Fruit fly (Drosophila melanogaster) whole organism, wandering third instar larva: ENCODE results near the gene CG13113.

ENCODE experiments used
- Abd-B ChIP-seq: fragments of >200 bp; optimal IDR thresholded peaks from 2 replicates; lab custom pipeline; 2017; ENCODE audit warnings: missing biosample characterization, missing genetic modification characterization
- CG32264 ChIP-seq: fragments of 200-800 bp; sonication (Bioruptor generic); optimal IDR thresholded peaks from 2 replicates; lab custom pipeline; 2016; ENCODE audit warnings: missing biosample characterization, missing genetic modification characterization
- Dfd ChIP-seq: fragments of >200 bp; optimal IDR thresholded peaks from 2 replicates; lab custom pipeline; 2017; ENCODE audit warnings: missing biosample characterization, missing genetic modification characterization
- Dif ChIP-seq: fragments of 200-275, 200-300 bp; sonication (Bioruptor generic); optimal IDR thresholded peaks from 2 replicates; lab custom pipeline; 2018; ENCODE audit warnings: missing biosample characterization, missing genetic modification characterization; ENCODE audit not compliant: partially characterized antibody
- HLH106 ChIP-seq: fragments of 200-800 bp; optimal IDR thresholded peaks from 3 replicates; lab custom pipeline; 2019; ENCODE audit warnings: missing biosample characterization, mild to moderate bottlenecking, missing genetic modification characterization, moderate library complexity
- Hnf4 ChIP-seq: fragments of 200-800 bp; sonication (Bioruptor generic); optimal IDR thresholded peaks from 2 replicates; lab custom pipeline; 2016; ENCODE audit warnings: missing biosample characterization, mild to moderate bottlenecking, missing genetic modification characterization
- Hr78 ChIP-seq: fragments of >200 bp; optimal IDR thresholded peaks from 2 replicates; lab custom pipeline; 2017; ENCODE audit warnings: missing biosample characterization, missing genetic modification characterization
- Hr83 ChIP-seq: fragments of 200-300 bp; sonication (Bioruptor generic); optimal IDR thresholded peaks from 2 replicates; lab custom pipeline; 2016; ENCODE audit warnings: missing biosample characterization, mild to moderate bottlenecking, missing genetic modification characterization, moderate library complexity; ENCODE audit not compliant: poor library complexity, severe bottlenecking
- Jra ChIP-seq: sonication (Bioruptor generic); optimal IDR thresholded peaks from 2 replicates; lab custom pipeline; 2016; ENCODE audit warnings: missing biosample characterization, missing genetic modification characterization
- Mio ChIP-seq: sonication (Bioruptor generic); optimal IDR thresholded peaks from 2 replicates; lab custom pipeline; 2016; ENCODE audit warnings: missing biosample characterization, missing genetic modification characterization
- Myc ChIP-seq: fragments of >200 bp; optimal IDR thresholded peaks from 2 replicates; lab custom pipeline; 2017
- OdsH ChIP-seq: fragments of 200-800 bp; sonication (Bioruptor generic); optimal IDR thresholded peaks from 2 replicates; lab custom pipeline; 2016; ENCODE audit warnings: missing biosample characterization, mild to moderate bottlenecking, missing genetic modification characterization
- Rel ChIP-seq, 2 experiments: fragments of 200-800 bp; sonication (Bioruptor generic) in 1 of 2; optimal IDR thresholded peaks; 2 replicates in 1 of 2; 3 replicates in 1 of 2; lab custom pipeline; 2016 to 2019; ENCODE audit warnings: mild to moderate bottlenecking in 2 of 2, missing biosample characterization in 2 of 2, missing genetic modification characterization in 2 of 2, moderate library complexity in 1 of 2
- Vsx2 ChIP-seq: fragments of 200-300, 225-300 bp; sonication (Bioruptor generic); optimal IDR thresholded peaks from 2 replicates; lab custom pipeline; 2018; ENCODE audit warnings: missing biosample characterization, missing genetic modification characterization; ENCODE audit not compliant: partially characterized antibody
- br ChIP-seq: fragments of 200-800 bp; sonication (Bioruptor generic); optimal IDR thresholded peaks from 2 replicates; lab custom pipeline; 2016; ENCODE audit warnings: missing biosample characterization, missing genetic modification characterization
- brk ChIP-seq: fragments of 200-800 bp; sonication (Bioruptor generic); optimal IDR thresholded peaks from 2 replicates; lab custom pipeline; 2016; ENCODE audit warnings: missing biosample characterization, mild to moderate bottlenecking, missing genetic modification characterization
- dl ChIP-seq, 2 experiments: fragments of 175-275, 200-275 bp in 1 of 2; fragments of 200-275 bp in 1 of 2; sonication (Bioruptor generic); optimal IDR thresholded peaks; lab custom pipeline; 2018; ENCODE audit warnings: mild to moderate bottlenecking in 2 of 2, missing biosample characterization in 2 of 2, missing genetic modification characterization in 2 of 2, moderate library complexity in 2 of 2; ENCODE audit not compliant: partially characterized antibody in 2 of 2, insufficient read depth in 1 of 2
- ey ChIP-seq: fragments of 200-800 bp; sonication (Bioruptor generic); optimal IDR thresholded peaks from 2 replicates; lab custom pipeline; 2016; ENCODE audit warnings: missing biosample characterization, missing genetic modification characterization
- foxo ChIP-seq, 2 experiments: fragments of 200-800 bp; sonication (Bioruptor generic); optimal IDR thresholded peaks; 2 replicates in 1 of 2; 3 replicates in 1 of 2; lab custom pipeline; 2016 to 2017; ENCODE audit warnings: missing biosample characterization in 2 of 2, missing genetic modification characterization in 2 of 2
- fru ChIP-seq: fragments of 200-800 bp; sonication (Bioruptor generic); optimal IDR thresholded peaks from 3 replicates; lab custom pipeline; 2016; ENCODE audit warnings: missing biosample characterization, mild to moderate bottlenecking, missing genetic modification characterization
- h ChIP-seq: fragments of 200-800 bp; sonication (Bioruptor generic); optimal IDR thresholded peaks from 3 replicates; lab custom pipeline; 2016; ENCODE audit warnings: missing biosample characterization, mild to moderate bottlenecking, missing genetic modification characterization
- jim ChIP-seq: fragments of 175-275, 200-325 bp; sonication (Bioruptor generic); optimal IDR thresholded peaks from 2 replicates; lab custom pipeline; 2016; ENCODE audit warnings: missing biosample characterization, mild to moderate bottlenecking, missing genetic modification characterization
- lola ChIP-seq: fragments of >200 bp; optimal IDR thresholded peaks from 2 replicates; lab custom pipeline; 2017; ENCODE audit warnings: missing biosample characterization, missing genetic modification characterization
- pan ChIP-seq: fragments of >200 bp; optimal IDR thresholded peaks from 2 replicates; lab custom pipeline; 2017
- psq ChIP-seq: fragments of 200-800 bp; sonication (Bioruptor generic); optimal IDR thresholded peaks from 3 replicates; lab custom pipeline; 2017; ENCODE audit warnings: missing biosample characterization, mild to moderate bottlenecking, missing genetic modification characterization, moderate library complexity
- rgr ChIP-seq: fragments of 200-800 bp; sonication (Bioruptor generic); optimal IDR thresholded peaks from 3 replicates; lab custom pipeline; 2016; ENCODE audit warnings: missing biosample characterization, mild to moderate bottlenecking, missing genetic modification characterization
- sv ChIP-seq: fragments of 200-800 bp; sonication (Bioruptor generic); optimal IDR thresholded peaks from 3 replicates; lab custom pipeline; 2016; ENCODE audit warnings: missing biosample characterization, missing genetic modification characterization
- tai ChIP-seq: sonication (Bioruptor generic); optimal IDR thresholded peaks from 2 replicates; lab custom pipeline; 2016; ENCODE audit warnings: missing biosample characterization, missing genetic modification characterization

The CG13113 gene

DNA sequence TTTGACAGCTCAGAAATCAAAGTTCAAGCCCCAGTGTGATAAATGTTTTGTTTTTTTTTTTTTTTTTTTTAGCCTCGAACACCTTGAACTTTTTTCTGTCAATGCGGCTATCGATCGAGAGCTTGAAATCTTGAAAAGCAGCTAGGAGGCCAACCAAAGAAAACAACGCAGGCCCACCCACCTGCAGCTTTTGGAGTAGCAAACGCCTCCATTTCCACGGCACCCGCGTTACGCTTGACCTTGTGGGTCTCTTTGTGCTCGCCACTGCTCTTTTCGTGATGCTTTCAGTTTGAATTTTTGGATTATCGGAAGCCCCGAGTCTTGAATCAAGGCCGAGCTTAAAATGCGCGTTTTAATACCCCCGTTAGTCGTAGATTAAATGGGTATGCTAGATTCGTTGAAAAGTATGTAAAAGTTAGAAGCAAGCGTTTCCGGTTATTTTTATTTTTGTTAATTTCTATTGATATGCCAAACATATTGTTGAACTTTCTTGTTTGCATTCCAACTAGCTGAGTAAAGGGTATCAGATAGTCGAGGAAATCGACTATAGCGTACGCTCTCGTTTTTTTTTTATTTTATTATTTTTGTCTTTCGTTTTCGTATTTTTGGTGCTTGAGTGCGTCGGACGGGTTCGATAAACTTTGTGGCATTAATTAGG, 41.1 kb upstream of the CG13113 start:
- TF ChIP-seq Rel (GFP tag; optimal IDR thresholded peaks at IDR 0.05; lab: Kevin White, UChicago) = no peak
- TF ChIP-seq Rel (tag; optimal IDR thresholded peaks at IDR 0.05; lab: Kevin White, UChicago) = peak; percentile 17
- TF ChIP-seq rgr (GFP tag; lab: Kevin White, UChicago) = peak; percentile 43
- no peak for TF ChIP-seq CG32264 (GFP tag; lab: Kevin White, UChicago)
- peak; percentile 12 for TF ChIP-seq brk (GFP tag; lab: Kevin White, UChicago)
- peak; percentile 11 for TF ChIP-seq br (GFP tag; lab: Kevin White, UChicago)
- TF ChIP-seq Hr83 (GFP tag; lab: Kevin White, UChicago) = no peak
- TF ChIP-seq foxo (GFP tag; optimal IDR thresholded peaks at IDR 0.05; lab: Kevin White, UChicago) = peak in 1 of 2 experiments; percentile 58
- peak; percentile 67 for TF ChIP-seq sv
- peak; percentile 26 for TF ChIP-seq psq (GFP tag; lab: Kevin White, UChicago)
- no peak for TF ChIP-seq Hr78 (GFP tag; lab: Kevin White, UChicago)
- TF ChIP-seq Hnf4 (GFP tag; lab: Kevin White, UChicago) = peak; percentile 0
- no peak for TF ChIP-seq Abd-B (GFP tag; lab: Kevin White, UChicago)
- peak; percentile 32 for TF ChIP-seq OdsH (GFP tag; lab: Kevin White, UChicago)
- no peak for TF ChIP-seq dl (GFP tag; optimal IDR thresholded peaks at IDR 0.05; lab: Kevin White, UChicago; ENCODE audit: insufficient read depth in 1 of 2, partially characterized antibody in 2 of 2)
- TF ChIP-seq Jra (GFP tag; lab: Kevin White, UChicago) = no peak
- no peak for TF ChIP-seq Dfd (GFP tag; lab: Kevin White, UChicago)
- TF ChIP-seq fru (GFP tag; lab: Kevin White, UChicago) = peak; percentile 5
- peak; percentile 39 for TF ChIP-seq ey
- TF ChIP-seq h (GFP tag; lab: Kevin White, UChicago) = peak; percentile 64

DNA sequence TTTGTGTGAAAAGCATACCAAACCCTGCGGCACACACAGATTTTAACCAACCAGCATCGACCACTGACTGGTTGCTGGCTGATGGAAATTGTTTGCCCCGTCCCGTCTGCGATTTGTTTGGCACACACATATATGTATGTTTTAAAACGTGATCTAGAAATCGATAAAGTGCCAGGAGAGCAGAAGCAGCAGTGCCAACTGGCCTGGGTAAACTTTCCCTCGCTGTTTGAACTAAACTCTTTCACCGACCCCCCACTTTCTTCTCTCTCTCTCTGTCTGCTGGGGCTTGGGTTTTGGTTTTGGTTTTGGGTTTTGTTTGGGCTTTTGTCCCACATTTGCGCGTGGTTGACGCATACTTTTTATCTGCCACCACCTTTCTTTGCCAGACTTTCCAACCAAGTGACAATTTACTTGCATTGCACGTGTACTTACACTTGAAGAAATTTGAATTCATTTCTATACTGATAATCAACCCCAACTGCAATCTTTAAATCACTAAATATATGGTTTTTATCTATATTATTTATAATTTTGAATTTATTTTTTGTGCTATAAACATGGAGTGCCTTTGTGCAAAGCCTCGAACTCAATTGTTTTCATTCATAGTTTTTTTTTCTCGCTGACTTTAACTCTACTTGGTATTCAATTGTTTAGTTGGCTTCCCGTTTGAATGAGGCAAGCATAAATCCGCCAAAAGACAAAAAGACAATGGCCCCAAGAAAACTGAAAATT, 38.4 kb upstream of the CG13113 start:
- TF ChIP-seq rgr (GFP tag; lab: Kevin White, UChicago) (no peak), Dfd (GFP tag; lab: Kevin White, UChicago) (no peak), Dif (GFP tag; lab: Kevin White, UChicago) (no peak), br (GFP tag; lab: Kevin White, UChicago) (no peak), HLH106 (tag; lab: Kevin White, UChicago) (no peak), Abd-B (GFP tag; lab: Kevin White, UChicago) (no peak), Mio (GFP tag; lab: Kevin White, UChicago) (no peak), ey (no peak), CG32264 (GFP tag; lab: Kevin White, UChicago) (no peak), jim (GFP tag; lab: Kevin White, UChicago) (no peak), brk (GFP tag; lab: Kevin White, UChicago) (no peak), Myc (lab: Kevin White, UChicago) (no peak), Vsx2 (GFP tag; lab: Kevin White, UChicago) (no peak), dl (GFP tag; optimal IDR thresholded peaks at IDR 0.05; lab: Kevin White, UChicago; ENCODE audit: insufficient read depth in 1 of 2, partially characterized antibody in 2 of 2) (no peak), psq (GFP tag; lab: Kevin White, UChicago) (no peak), tai (GFP tag; lab: Kevin White, UChicago) (no peak), Rel (GFP tag; optimal IDR thresholded peaks at IDR 0.05; lab: Kevin White, UChicago) (no peak), Rel (tag; optimal IDR thresholded peaks at IDR 0.05; lab: Kevin White, UChicago) (no peak), fru (GFP tag; lab: Kevin White, UChicago) (no peak), h (GFP tag; lab: Kevin White, UChicago) (no peak), Hr83 (GFP tag; lab: Kevin White, UChicago) (no peak)

dm6 chr2L:9506535-9507036, 37.4 kb upstream of the CG13113 start:
- TF ChIP-seq pan = no peak
- no peak for TF ChIP-seq sv
- TF ChIP-seq lola (GFP tag; lab: Kevin White, UChicago) = no peak
- TF ChIP-seq Myc (lab: Kevin White, UChicago) = no peak
- peak; percentile 37 for TF ChIP-seq Dif (GFP tag; lab: Kevin White, UChicago)
- no peak for TF ChIP-seq Rel (GFP tag; optimal IDR thresholded peaks at IDR 0.05; lab: Kevin White, UChicago)
- TF ChIP-seq Rel (tag; optimal IDR thresholded peaks at IDR 0.05; lab: Kevin White, UChicago) = peak; percentile 6
- peak; percentile 21 for TF ChIP-seq Vsx2 (GFP tag; lab: Kevin White, UChicago)
- TF ChIP-seq ey = no peak
- TF ChIP-seq, all 38 proteins: peak for 3
